Worm (Caenorhabditis elegans): ENCODE measurements around the gene srw-35.

DNA sequence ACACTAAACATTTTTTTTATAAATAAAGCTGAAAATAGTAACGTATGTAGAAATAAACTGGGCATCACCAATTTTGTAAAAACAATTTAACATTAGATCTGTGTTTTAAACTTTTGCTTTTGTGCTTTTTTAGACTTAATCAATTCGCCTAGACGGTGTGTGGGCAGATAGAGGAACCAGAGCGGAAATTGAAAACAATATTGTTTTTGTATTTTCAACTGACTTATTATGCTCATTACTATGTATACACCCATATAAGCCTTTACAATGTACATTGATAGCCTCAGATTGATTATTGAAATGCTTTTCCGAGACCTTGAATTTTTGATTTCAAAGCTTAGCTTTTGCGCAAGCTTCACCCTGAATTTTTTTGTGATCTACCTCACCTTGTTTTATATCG, 42.4 kb upstream of the srw-35 start, which contains the start of gene str-73:
- TF ChIP-seq him-1 (tag; optimal IDR thresholded peaks at IDR 0.05) (no peak), W03F9.2 (tag; optimal IDR thresholded peaks at IDR 0.05) (no peak), dao-5 (tag; optimal IDR thresholded peaks at IDR 0.05) (no peak)
